Fruit fly (Drosophila melanogaster) whole organism, embryonic: ENCODE data around the gene topi.

Source experiments
- CG1024 ChIP-seq: fragments of 200-800 bp; sonication (Bioruptor generic); IDR thresholded peaks from 2 replicates; pipeline ENCODE4 v1.3.6; 2022; ENCODE audit warnings: missing biosample characterization, missing genetic modification characterization
- CG12155 ChIP-seq: fragments of 200-800 bp; sonication (Bioruptor generic); optimal IDR thresholded peaks from 3 replicates; lab custom pipeline; 2016; ENCODE audit warnings: missing biosample characterization, missing genetic modification characterization
- CG12299 ChIP-seq: fragments of 200-800 bp; sonication (Bioruptor generic); optimal IDR thresholded peaks from 2 replicates; lab custom pipeline; 2018; ENCODE audit warnings: missing biosample characterization, mild to moderate bottlenecking, missing genetic modification characterization
- CG13894 ChIP-seq: fragments of 200-800 bp; sonication (Bioruptor generic); optimal IDR thresholded peaks from 3 replicates; lab custom pipeline; 2018; ENCODE audit warnings: missing biosample characterization, mild to moderate bottlenecking, missing genetic modification characterization, moderate library complexity
- CG14667 ChIP-seq: fragments of 200-800 bp; sonication (Bioruptor generic); IDR thresholded peaks from 2 replicates; pipeline ENCODE4 v1.3.6; 2022; ENCODE audit warnings: missing biosample characterization, missing genetic modification characterization
- CG15011 ChIP-seq: fragments of 200-800 bp; sonication (Bioruptor generic); optimal IDR thresholded peaks from 3 replicates; lab custom pipeline; 2018; ENCODE audit warnings: missing biosample characterization, mild to moderate bottlenecking, missing genetic modification characterization
- CG1647 ChIP-seq: fragments of 200-800 bp; sonication (Bioruptor generic); optimal IDR thresholded peaks from 3 replicates; lab custom pipeline; 2016; ENCODE audit warnings: missing biosample characterization, missing genetic modification characterization
- CG18262 ChIP-seq: fragments of 200-800 bp; optimal IDR thresholded peaks from 3 replicates; lab custom pipeline; 2019; ENCODE audit warnings: missing biosample characterization, mild to moderate bottlenecking, missing genetic modification characterization, moderate library complexity
- CG4707 ChIP-seq: fragments of 200-800 bp; sonication (Bioruptor generic); optimal IDR thresholded peaks from 2 replicates; lab custom pipeline; 2018; ENCODE audit warnings: missing biosample characterization, mild to moderate bottlenecking, missing genetic modification characterization, moderate library complexity
- CG7357 ChIP-seq: fragments of 200-800 bp; sonication (Bioruptor generic); IDR thresholded peaks from 3 replicates; pipeline ENCODE4 v1.3.6; 2022; ENCODE audit warnings: missing biosample characterization, missing genetic modification characterization
- CG7839 ChIP-seq: fragments of 200-800 bp; sonication (Bioruptor generic); optimal IDR thresholded peaks from 3 replicates; lab custom pipeline; 2018; ENCODE audit warnings: missing biosample characterization, mild to moderate bottlenecking, missing genetic modification characterization, moderate library complexity
- CG8388 ChIP-seq: fragments of 200-800 bp; sonication (Bioruptor generic); optimal IDR thresholded peaks from 2 replicates; lab custom pipeline; 2019; ENCODE audit warnings: missing biosample characterization, mild to moderate bottlenecking, missing genetic modification characterization, moderate library complexity
- CG8765 ChIP-seq: fragments of 200-800 bp; sonication (Bioruptor generic); IDR thresholded peaks from 2 replicates; pipeline ENCODE4 v1.3.6; 2022; ENCODE audit warnings: missing biosample characterization, missing genetic modification characterization
- Gug ChIP-seq: fragments of 200-800 bp; sonication (Bioruptor generic); IDR thresholded peaks from 4 replicates; pipeline ENCODE4 v1.3.6; 2022; ENCODE audit warnings: missing biosample characterization, missing genetic modification characterization
- HLH4C ChIP-seq: fragments of 200-800 bp; sonication (Bioruptor generic); IDR thresholded peaks from 3 replicates; pipeline ENCODE4 v1.3.6; 2022; ENCODE audit warnings: missing biosample characterization, missing genetic modification characterization; ENCODE audit not compliant: partially characterized antibody
- HLHmδ ChIP-seq: fragments of 200-800 bp; sonication (Bioruptor generic); optimal IDR thresholded peaks from 2 replicates; lab custom pipeline; 2018; ENCODE audit warnings: missing biosample characterization, mild to moderate bottlenecking, missing genetic modification characterization, moderate library complexity
- MBD-R2 ChIP-seq: fragments of 200-800 bp; sonication (Bioruptor generic); IDR thresholded peaks from 2 replicates; pipeline ENCODE4 v1.3.6; 2022; ENCODE audit warnings: missing biosample characterization, missing genetic modification characterization
- Max ChIP-seq: fragments of 200-800 bp; sonication (Bioruptor generic); optimal IDR thresholded peaks from 2 replicates; lab custom pipeline; 2016; ENCODE audit warnings: missing biosample characterization, mild to moderate bottlenecking, missing genetic modification characterization
- Mrtf ChIP-seq: fragments of 200-800 bp; sonication (Bioruptor generic); IDR thresholded peaks from 3 replicates; pipeline ENCODE4 v1.3.6; 2022; ENCODE audit warnings: missing biosample characterization, missing genetic modification characterization
- NC2β ChIP-seq: fragments of 200-800 bp; sonication (Bioruptor generic); optimal IDR thresholded peaks from 2 replicates; lab custom pipeline; 2016; ENCODE audit warnings: missing biosample characterization, missing genetic modification characterization
- Nf-YB ChIP-seq: fragments of 200-800 bp; sonication (Bioruptor generic); optimal IDR thresholded peaks from 3 replicates; lab custom pipeline; 2019; ENCODE audit warnings: missing biosample characterization, mild to moderate bottlenecking, missing genetic modification characterization, moderate library complexity
- Oli ChIP-seq: fragments of 200-800 bp; sonication (Bioruptor generic); optimal IDR thresholded peaks from 2 replicates; lab custom pipeline; 2018; ENCODE audit warnings: missing biosample characterization, mild to moderate bottlenecking, missing genetic modification characterization, moderate library complexity
- Poxn ChIP-seq: fragments of 200-800 bp; sonication (Bioruptor generic); IDR thresholded peaks from 2 replicates; pipeline ENCODE4 v1.3.6; 2022; ENCODE audit warnings: missing biosample characterization, missing genetic modification characterization
- YL-1 ChIP-seq: fragments of 200-800 bp; sonication (Bioruptor generic); optimal IDR thresholded peaks from 3 replicates; lab custom pipeline; 2017; ENCODE audit warnings: missing biosample characterization, mild to moderate bottlenecking, missing genetic modification characterization
- ara ChIP-seq: fragments of 200-800 bp; sonication (Bioruptor generic); IDR thresholded peaks from 2 replicates; pipeline ENCODE4 v1.3.6; 2022; ENCODE audit warnings: missing biosample characterization, missing genetic modification characterization
- ase ChIP-seq: fragments of 200-800 bp; sonication (Bioruptor generic); IDR thresholded peaks from 3 replicates; pipeline ENCODE4 v1.3.6; 2022; ENCODE audit warnings: missing biosample characterization, missing genetic modification characterization
- crol ChIP-seq: fragments of 200-800 bp; sonication (Bioruptor generic); IDR thresholded peaks from 2 replicates; pipeline ENCODE4 v1.3.6; 2022; ENCODE audit warnings: missing biosample characterization, missing genetic modification characterization
- danr ChIP-seq: fragments of 200-800 bp; sonication (Bioruptor generic); IDR thresholded peaks from 2 replicates; pipeline ENCODE4 v1.3.6; 2022; ENCODE audit warnings: missing biosample characterization, missing genetic modification characterization
- dysf ChIP-seq: fragments of 200-800 bp; sonication (Bioruptor generic); IDR thresholded peaks from 3 replicates; pipeline ENCODE4 v1.3.6; 2022; ENCODE audit warnings: missing biosample characterization, missing genetic modification characterization
- fd3F ChIP-seq: fragments of 200-800 bp; sonication (Bioruptor generic); optimal IDR thresholded peaks from 2 replicates; lab custom pipeline; 2018; ENCODE audit warnings: missing biosample characterization, mild to moderate bottlenecking, missing genetic modification characterization, moderate library complexity
- fd64A ChIP-seq: fragments of 200-800 bp; sonication (Bioruptor generic); optimal IDR thresholded peaks from 3 replicates; lab custom pipeline; 2018; ENCODE audit warnings: missing biosample characterization, mild to moderate bottlenecking, missing genetic modification characterization
- fd96Cb ChIP-seq: fragments of 200-800 bp; sonication (Bioruptor generic); optimal IDR thresholded peaks from 2 replicates; lab custom pipeline; 2018; ENCODE audit warnings: missing biosample characterization, mild to moderate bottlenecking, missing genetic modification characterization, moderate library complexity
- fru ChIP-seq: fragments of >200 bp; optimal IDR thresholded peaks from 2 replicates; lab custom pipeline; 2017
- gsb-n ChIP-seq: fragments of 200-800 bp; sonication (Bioruptor generic); optimal IDR thresholded peaks from 3 replicates; lab custom pipeline; 2018; ENCODE audit warnings: missing biosample characterization, mild to moderate bottlenecking, missing genetic modification characterization
- klu ChIP-seq: fragments of 200-800 bp; sonication (Bioruptor generic); IDR thresholded peaks from 2 replicates; pipeline ENCODE4 v1.3.6; 2022; ENCODE audit warnings: missing biosample characterization, missing genetic modification characterization
- maf-S ChIP-seq: fragments of 200-800 bp; sonication (Bioruptor generic); optimal IDR thresholded peaks from 2 replicates; lab custom pipeline; 2016; ENCODE audit warnings: missing biosample characterization, missing genetic modification characterization
- org-1 ChIP-seq: fragments of 200-800 bp; sonication (Bioruptor generic); optimal IDR thresholded peaks from 2 replicates; lab custom pipeline; 2017; ENCODE audit warnings: missing biosample characterization, missing genetic modification characterization
- p53 ChIP-seq: fragments of 200-800 bp; sonication (Bioruptor generic); optimal IDR thresholded peaks from 2 replicates; lab custom pipeline; 2016; ENCODE audit warnings: missing biosample characterization, missing genetic modification characterization
- pan ChIP-seq, 4 experiments: fragments of >200 bp in 3 of 4; fragments of 200-800 bp in 1 of 4; sonication (Bioruptor generic) in 1 of 4; optimal IDR thresholded peaks in 3 of 4; IDR thresholded peaks in 1 of 4; 2 replicates each; pipeline versions ENCODE4 v1.3.6 to Lab custom; 2017 to 2022; ENCODE audit warnings: missing biosample characterization in 2 of 4, missing genetic modification characterization in 2 of 4, mixed read lengths in 1 of 4
- repo ChIP-seq: fragments of 200-800 bp; sonication (Bioruptor generic); optimal IDR thresholded peaks from 2 replicates; lab custom pipeline; 2016; ENCODE audit warnings: missing biosample characterization, missing genetic modification characterization
- schlank ChIP-seq: fragments of 200-800 bp; sonication (Bioruptor generic); optimal IDR thresholded peaks from 2 replicates; lab custom pipeline; 2018; ENCODE audit warnings: missing biosample characterization, mild to moderate bottlenecking, missing genetic modification characterization
- sd ChIP-seq: fragments of 200-800 bp; sonication (Bioruptor generic); optimal IDR thresholded peaks from 3 replicates; lab custom pipeline; 2018; ENCODE audit warnings: missing biosample characterization, mild to moderate bottlenecking, missing genetic modification characterization, moderate library complexity
- slbo ChIP-seq: fragments of 200-800 bp; sonication (Bioruptor generic); IDR thresholded peaks from 2 replicates; pipeline ENCODE4 v1.3.6; 2022; ENCODE audit warnings: missing biosample characterization, missing genetic modification characterization
- sna ChIP-seq: fragments of 200-800 bp; sonication (Bioruptor generic); IDR thresholded peaks from 2 replicates; pipeline ENCODE4 v1.3.6; 2022; ENCODE audit warnings: missing biosample characterization, missing genetic modification characterization; ENCODE audit not compliant: partially characterized antibody
- sqz ChIP-seq: fragments of 200-800 bp; sonication (Bioruptor generic); optimal IDR thresholded peaks from 3 replicates; lab custom pipeline; 2018; ENCODE audit warnings: missing biosample characterization, mild to moderate bottlenecking, missing genetic modification characterization
- tap ChIP-seq: fragments of 200-800 bp; optimal IDR thresholded peaks from 3 replicates; lab custom pipeline; 2019; ENCODE audit warnings: missing biosample characterization, mild to moderate bottlenecking, missing genetic modification characterization, moderate library complexity
- trh ChIP-seq: fragments of 200-800 bp; sonication (Bioruptor generic); optimal IDR thresholded peaks from 2 replicates; lab custom pipeline; 2016; ENCODE audit warnings: missing biosample characterization, missing genetic modification characterization
- z ChIP-seq: fragments of 200-800 bp; sonication (Bioruptor generic); IDR thresholded peaks from 3 replicates; pipeline ENCODE4 v1.3.6; 2022; ENCODE audit warnings: missing biosample characterization, missing genetic modification characterization

Gene topi

dm6 chr3R:9767620-9768592 is 7.0 kb upstream of the topi start, which contains the start of gene Naa80 (continued):
- TF ChIP-seq repo (GFP tag; lab: Kevin White, UChicago) (peak; percentile 57), fd64A (GFP tag; lab: Kevin White, UChicago) (no peak), fd96Cb (tag; lab: Kevin White, UChicago) (no peak), CG12299 (tag; lab: Kevin White, UChicago) (peak; percentile 31), sqz (GFP tag; lab: Kevin White, UChicago) (no peak), HLHmδ (peak; percentile 63), CG7357 (GFP tag; lab: Robert Waterston, UW) (no peak), CG14667 (GFP tag; lab: Robert Waterston, UW) (no peak; the same call in 1 of the 2 replicates), CG8388 (peak; percentile 23), org-1 (GFP tag; lab: Kevin White, UChicago) (no peak), Oli (tag; lab: Kevin White, UChicago) (no peak), ase (GFP tag; lab: Robert Waterston, UW) (0 out of 3 replicates have a peak, but pooled peaks have one; percentile 34), CG18262 (tag; lab: Kevin White, UChicago) (peak; percentile 11), slbo (peak; percentile 88), CG1647 (peak; percentile 73), fru (lab: Kevin White, UChicago) (no peak), Poxn (GFP tag; lab: Robert Waterston, UW) (no peak), Nf-YB (GFP tag; lab: Kevin White, UChicago) (no peak), ara (GFP tag; lab: Robert Waterston, UW) (peak; percentile 43; the same call in 1 of the 2 replicates), Mrtf (GFP tag; lab: Robert Waterston, UW) (no peak), CG13894 (peak; percentile 56), HLH4C (GFP tag; lab: Robert Waterston, UW) (0 out of 3 replicates have a peak, but pooled peaks have one; percentile 23), p53 (GFP tag; lab: Kevin White, UChicago) (peak; percentile 67), YL-1 (peak; percentile 94), Gug (GFP tag; lab: Robert Waterston, UW) (peak; percentile 50; the same call in 2 of the 4 replicates), dysf (GFP tag; lab: Robert Waterston, UW) (peak; percentile 51; the same call in 1 of the 3 replicates), danr (GFP tag; lab: Robert Waterston, UW) (0 out of 2 replicates have a peak, but pooled peaks have one; percentile 6), fd3F (GFP tag; lab: Kevin White, UChicago) (peak; percentile 17), MBD-R2 (GFP tag; lab: Robert Waterston, UW) (peak; percentile 96), CG7839 (peak; percentile 54), tap (no peak), CG8765 (GFP tag; lab: Robert Waterston, UW) (peak; percentile 38; the same call in 1 of the 2 replicates), CG4707 (GFP tag; lab: Kevin White, UChicago) (peak; percentile 7), CG15011 (GFP tag; lab: Kevin White, UChicago) (no peak), crol (GFP tag; lab: Robert Waterston, UW) (0 out of 2 replicates have a peak, but pooled peaks have one; percentile 20), pan (optimal IDR thresholded peaks at IDR 0.05; lab: Kevin White, UChicago) (no peak), pan (GFP tag; optimal IDR thresholded peaks at IDR 0.05 in 1 of 2, IDR thresholded peaks at IDR 0.05 in 1 of 2) (peak in 1 of 2 experiments; percentile 54), sd (peak; percentile 52), CG1024 (GFP tag; lab: Robert Waterston, UW) (peak; percentile 48; the same call in 1 of the 2 replicates), sna (GFP tag; lab: Robert Waterston, UW) (no peak), klu (no peak), NC2β (GFP tag; lab: Kevin White, UChicago) (peak; percentile 31), schlank (tag; lab: Kevin White, UChicago) (no peak), trh (GFP tag; lab: Kevin White, UChicago) (peak; percentile 19), gsb-n (tag; lab: Kevin White, UChicago) (no peak), z (GFP tag; lab: Robert Waterston, UW) (no peak), Max (GFP tag; lab: Kevin White, UChicago) (peak; percentile 57), CG12155 (GFP tag; lab: Kevin White, UChicago) (peak; percentile 74), maf-S (GFP tag; lab: Kevin White, UChicago) (peak; percentile 84)
